Fruit fly (Drosophila melanogaster): Measurements from ENCODE around the gene CG5665.

DNA sequence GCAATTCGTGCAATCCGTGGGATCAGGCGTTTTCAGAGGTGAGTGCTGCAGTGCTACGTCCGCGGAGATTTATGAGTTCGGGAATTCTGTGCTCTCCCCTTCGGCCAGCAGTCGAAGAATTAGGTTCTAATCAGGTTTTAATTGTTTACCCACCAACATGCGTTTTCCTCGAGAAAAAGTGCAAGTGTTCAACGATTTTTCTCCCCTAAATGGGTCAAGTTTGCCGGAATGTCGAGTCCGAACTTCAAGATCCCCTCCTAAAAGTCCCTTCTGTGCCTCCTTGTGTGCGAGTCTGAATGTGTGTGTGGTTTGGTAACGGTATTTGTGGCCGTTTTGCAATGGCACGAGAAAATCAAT, 18.2 kb downstream of the CG5665 start:
- TF ChIP-seq Sin3A (optimal IDR thresholded peaks at IDR 0.05) (no peak), Myc (optimal IDR thresholded peaks at IDR 0.05) (no peak)

Measured in Kc167 (cell line).